Fruit fly (Drosophila melanogaster) whole organism, embryonic: ENCODE measurements around the gene CG7551.

Source experiments
- Antp ChIP-seq: fragments of 200-800 bp; sonication (Bioruptor generic); optimal IDR thresholded peaks from 3 replicates; lab custom pipeline; 2016; ENCODE audit warnings: missing biosample characterization, missing genetic modification characterization
- CG12769 ChIP-seq: fragments of 200-800 bp; sonication (Bioruptor generic); optimal IDR thresholded peaks from 2 replicates; lab custom pipeline; 2019; ENCODE audit warnings: missing biosample characterization, mild to moderate bottlenecking, missing genetic modification characterization, moderate library complexity
- CG15601 ChIP-seq: fragments of 200-800 bp; sonication (Bioruptor generic); optimal IDR thresholded peaks from 3 replicates; lab custom pipeline; 2019; ENCODE audit warnings: missing biosample characterization, mild to moderate bottlenecking, missing genetic modification characterization, moderate library complexity
- CG2129 ChIP-seq: fragments of 200-800 bp; sonication (Bioruptor generic); IDR thresholded peaks from 2 replicates; pipeline ENCODE4 v1.3.6; 2022; ENCODE audit warnings: missing biosample characterization, missing genetic modification characterization; ENCODE audit not compliant: partially characterized antibody
- CG6854 ChIP-seq: fragments of 200-800 bp; sonication (Bioruptor generic); optimal IDR thresholded peaks from 3 replicates; lab custom pipeline; 2017; ENCODE audit warnings: missing biosample characterization, mild to moderate bottlenecking, missing genetic modification characterization
- Deaf1 ChIP-seq: fragments of 200-800 bp; optimal IDR thresholded peaks from 3 replicates; lab custom pipeline; 2019; ENCODE audit warnings: missing biosample characterization, mild to moderate bottlenecking, missing genetic modification characterization, moderate library complexity
- HLH54F ChIP-seq: fragments of 200-800 bp; sonication (Bioruptor generic); optimal IDR thresholded peaks from 3 replicates; lab custom pipeline; 2016; ENCODE audit warnings: missing biosample characterization, missing genetic modification characterization
- Meics ChIP-seq: fragments of 200-800 bp; sonication (Bioruptor generic); optimal IDR thresholded peaks from 2 replicates; lab custom pipeline; 2017; ENCODE audit warnings: missing biosample characterization, mild to moderate bottlenecking, missing genetic modification characterization
- Poxn ChIP-seq: fragments of 200-800 bp; sonication (Bioruptor generic); IDR thresholded peaks from 2 replicates; pipeline ENCODE4 v1.3.6; 2022; ENCODE audit warnings: missing biosample characterization, missing genetic modification characterization
- btn ChIP-seq: fragments of 200-800 bp; sonication (Bioruptor generic); optimal IDR thresholded peaks from 2 replicates; lab custom pipeline; 2016; ENCODE audit warnings: missing biosample characterization, missing genetic modification characterization
- dati ChIP-seq: fragments of 200-800 bp; sonication (Bioruptor generic); IDR thresholded peaks from 2 replicates; pipeline ENCODE4 v1.3.6; 2022; ENCODE audit warnings: missing biosample characterization, missing genetic modification characterization
- row ChIP-seq: fragments of 200-800 bp; sonication (Bioruptor generic); IDR thresholded peaks from 3 replicates; pipeline ENCODE4 v1.3.6; 2022; ENCODE audit warnings: missing biosample characterization, missing genetic modification characterization
- schlank ChIP-seq: fragments of 200-800 bp; sonication (Bioruptor generic); optimal IDR thresholded peaks from 2 replicates; lab custom pipeline; 2018; ENCODE audit warnings: missing biosample characterization, mild to moderate bottlenecking, missing genetic modification characterization

- TF ChIP-seq CG2129, result no peak
- peak; percentile 11 for TF ChIP-seq CG6854 (GFP tag; lab: Kevin White, UChicago)
- peak; percentile 80 for TF ChIP-seq row (GFP tag; lab: Robert Waterston, UW)
- peak; percentile 18 for TF ChIP-seq CG15601
- peak; percentile 52 for TF ChIP-seq schlank
- TF ChIP-seq btn (GFP tag; lab: Kevin White, UChicago), result no peak
- TF ChIP-seq dati (GFP tag; lab: Robert Waterston, UW), result no peak
- peak; percentile 63 for TF ChIP-seq Meics (GFP tag; lab: Kevin White, UChicago)
- 0 out of 2 replicates have a peak, but pooled peaks have one; percentile 50 for TF ChIP-seq Poxn
- no peak for TF ChIP-seq Deaf1 (tag; lab: Kevin White, UChicago)
- TF ChIP-seq CG12769, result peak; percentile 87
- peak; percentile 70 for TF ChIP-seq HLH54F (GFP tag; lab: Kevin White, UChicago)
- peak; percentile 69 for TF ChIP-seq Antp (GFP tag; lab: Kevin White, UChicago)
Measured at dm6 chr3L:11431251-11431925, 26.9 kb upstream of the CG7551 start.
